Worm (Caenorhabditis elegans): ENCODE results near the gene F28C1.3.

ce11 chrV:12446895-12447294, 21.6 kb upstream of the F28C1.3 start, which contains the start of the genes pals-38 and C54D10.9:
- TF ChIP-seq ceh-14 (tag; optimal IDR thresholded peaks at IDR 0.05) = no peak
- no peak for TF ChIP-seq T23F11.4 (GFP tag; optimal IDR thresholded peaks at IDR 0.05)
- TF ChIP-seq ref-2 (tag; optimal IDR thresholded peaks at IDR 0.05) = no peak
- no peak for TF ChIP-seq che-1 (tag; optimal IDR thresholded peaks at IDR 0.05)
- TF ChIP-seq ets-4 (tag; optimal IDR thresholded peaks at IDR 0.05) = no peak
- no peak for TF ChIP-seq hlh-13 (GFP tag; optimal IDR thresholded peaks at IDR 0.05)
- TF ChIP-seq hlh-30 (tag; optimal IDR thresholded peaks at IDR 0.05; ENCODE audit: insufficient read depth) = no peak

All from whole organism, late embryonic.